Worm (Caenorhabditis elegans) whole organism, young adult: Measurements from ENCODE around the gene sdz-18.

Source experiments
- ccch-3 ChIP-seq: fragments of 200-800 bp; sonication (Bioruptor generic); optimal IDR thresholded peaks from 2 replicates; lab custom pipeline; 2018; ENCODE audit warnings: mild to moderate bottlenecking, missing genetic modification characterization, missing compliant biosample characterization
- hlh-12 ChIP-seq: sonication (generic microtip); optimal IDR thresholded peaks from 2 replicates; lab custom pipeline; 2016; ENCODE audit warnings: missing genetic modification characterization, missing compliant biosample characterization
- lsy-27 ChIP-seq: sonication (generic microtip); optimal IDR thresholded peaks from 2 replicates; lab custom pipeline; 2017; ENCODE audit warnings: missing genetic modification characterization, mild to moderate bottlenecking, missing compliant biosample characterization, antibody characterized with exemption, missing genotype, borderline replicate concordance; ENCODE audit not compliant: insufficient read depth
- unc-62 ChIP-seq: fragments of 150-350 bp; optimal IDR thresholded peaks from 2 replicates; lab custom pipeline; 2014; ENCODE audit warnings: missing biosample characterization, missing genetic modification reagents, missing genetic modification characterization

- no peak for TF ChIP-seq hlh-12 (tag; lab: Kevin White, UChicago)
- TF ChIP-seq lsy-27 (tag; lab: Kevin White, UChicago): no peak
- no peak for TF ChIP-seq ccch-3 (GFP tag; lab: Kevin White, UChicago)
- no peak for TF ChIP-seq unc-62
Observed at ce11 chrII:1683742-1684141, 22.5 kb downstream of the sdz-18 start, which contains the start of gene fbxb-25.
